Worm (Caenorhabditis elegans): ENCODE data around the gene F33H12.7.
A peak's percentile ranks its signal among the peaks of the same experiment; 100 is the strongest.

ce11 chrII:2564899-2565298 is 21.8 kb downstream of the F33H12.7 start, which contains the start of gene usp-39:
- TF ChIP-seq mab-9 (GFP tag; IDR thresholded peaks at IDR 0.05) = no peak
- TF ChIP-seq egl-27 (tag; optimal IDR thresholded peaks at IDR 0.05) = no peak
- peak in 2 of 6 experiments; percentile 23 to 73 for TF ChIP-seq elt-3 (tag; optimal IDR thresholded peaks at IDR 0.05)
- peak; percentile 75 to 87 (median 81) for TF ChIP-seq dpl-1 (GFP tag; optimal IDR thresholded peaks at IDR 0.05)
- TF ChIP-seq nhr-77 (tag; optimal IDR thresholded peaks at IDR 0.05) = no peak
- TF ChIP-seq lir-3 (tag; optimal IDR thresholded peaks at IDR 0.05; ENCODE audit: poor library complexity) = no peak
- TF ChIP-seq mep-1 (tag; optimal IDR thresholded peaks at IDR 0.05) = peak; percentile 98
- peak; percentile 88 for TF ChIP-seq lin-39 (tag; optimal IDR thresholded peaks at IDR 0.05)
- no peak for TF ChIP-seq dsc-1 (tag; optimal IDR thresholded peaks at IDR 0.05)
- TF ChIP-seq sptf-1 (tag; optimal IDR thresholded peaks at IDR 0.05) = no peak
- TF ChIP-seq alr-1 (tag; optimal IDR thresholded peaks at IDR 0.05; ENCODE audit: borderline replicate concordance) = no peak
- no peak for TF ChIP-seq unc-62 (GFP tag; optimal IDR thresholded peaks at IDR 0.05)
- peak; percentile 12 for TF ChIP-seq jun-1 (tag; optimal IDR thresholded peaks at IDR 0.05)
- TF ChIP-seq ama-1 (optimal IDR thresholded peaks at IDR 0.05) = no peak

All from whole organism, L1 larva.